Worm (Caenorhabditis elegans): ENCODE measurements around the gene F02E11.2.
A peak's percentile ranks its signal among the peaks of the same experiment; 100 is the strongest.

Gene F02E11.2

ce11 chrII:3262504-3262903 lies at the start of gene F02E11.2:
F02E11.2 (plus strand) TSS chrII:3262804.
- TF ChIP-seq nhr-76 (tag; optimal IDR thresholded peaks at IDR 0.05) (no peak), nhr-28 (tag; optimal IDR thresholded peaks at IDR 0.05) (no peak), grh-1 (GFP tag; IDR thresholded peaks at IDR 0.05) (no peak), mdl-1 (tag; optimal IDR thresholded peaks at IDR 0.05) (no peak), skn-1 (tag; optimal IDR thresholded peaks at IDR 0.05) (no peak), aly-2 (tag; optimal IDR thresholded peaks at IDR 0.05) (no peak), elt-2 (tag; optimal IDR thresholded peaks at IDR 0.05) (no peak), nhr-11 (tag; optimal IDR thresholded peaks at IDR 0.05) (no peak), tlp-1 (tag; optimal IDR thresholded peaks at IDR 0.05) (no peak), sup-37 (GFP tag; optimal IDR thresholded peaks at IDR 0.05) (no peak), unc-130 (tag; optimal IDR thresholded peaks at IDR 0.05) (no peak), nhr-77 (tag; optimal IDR thresholded peaks at IDR 0.05) (no peak), alr-1 (tag; optimal IDR thresholded peaks at IDR 0.05; ENCODE audit: borderline replicate concordance) (no peak), snu-23 (GFP tag; optimal IDR thresholded peaks at IDR 0.05) (no peak), aha-1 (tag; optimal IDR thresholded peaks at IDR 0.05) (no peak), elt-3 (tag; optimal IDR thresholded peaks at IDR 0.05) (no peak)

- no peak for TF ChIP-seq vab-15 (tag; optimal IDR thresholded peaks at IDR 0.05)
- no peak for TF ChIP-seq nhr-237 (tag; optimal IDR thresholded peaks at IDR 0.05)
- no peak for TF ChIP-seq rnt-1 (tag; optimal IDR thresholded peaks at IDR 0.05)
- no peak for TF ChIP-seq nhr-71 (tag; optimal IDR thresholded peaks at IDR 0.05)
- TF ChIP-seq C04F5.9 (tag; optimal IDR thresholded peaks at IDR 0.05): no peak
- TF ChIP-seq fkh-4 (tag; optimal IDR thresholded peaks at IDR 0.05; ENCODE audit: borderline replicate concordance): no peak
- no peak for TF ChIP-seq elt-3 (tag; optimal IDR thresholded peaks at IDR 0.05)
Observed at ce11 chrII:3213898-3214297, 48.7 kb upstream of the F02E11.2 start, which contains the start of gene ZC239.4. ZC239.4 (plus strand) TSS chrII:3214198.

- TF ChIP-seq xbp-1 (tag; optimal IDR thresholded peaks at IDR 0.05): peak; percentile 23
Observed at ce11 chrII:3215762-3216161, 46.8 kb upstream of the F02E11.2 start, which contains the start of gene ZC239.3. ZC239.3 (plus strand) TSS chrII:3216062.

ce11 chrII:3220723-3221122 lies 41.9 kb upstream of the F02E11.2 start, which contains the start of gene ZC239.22:
ZC239.22 (minus strand) TSS chrII:3220823.
- TF ChIP-seq unc-86 (tag; optimal IDR thresholded peaks at IDR 0.05) (no peak), efl-1 (optimal IDR thresholded peaks at IDR 0.05) (no peak), efl-1 (GFP tag; optimal IDR thresholded peaks at IDR 0.05 in 1 of 2) (no peak), snpc-4 (tag; optimal IDR thresholded peaks at IDR 0.05) (no peak), nhr-28 (tag; optimal IDR thresholded peaks at IDR 0.05) (no peak), fkh-8 (tag; optimal IDR thresholded peaks at IDR 0.05) (no peak), swsn-7 (tag; optimal IDR thresholded peaks at IDR 0.05) (no peak), aha-1 (tag; optimal IDR thresholded peaks at IDR 0.05) (no peak), mdl-1 (tag; optimal IDR thresholded peaks at IDR 0.05) (no peak), blmp-1 (tag; optimal IDR thresholded peaks at IDR 0.05) (no peak), unc-30 (tag; optimal IDR thresholded peaks at IDR 0.05) (no peak), ztf-4 (tag; optimal IDR thresholded peaks at IDR 0.05) (no peak), ama-1 (optimal IDR thresholded peaks at IDR 0.05) (no peak), hpl-2 (GFP tag; optimal IDR thresholded peaks at IDR 0.05) (no peak), nhr-20 (tag; optimal IDR thresholded peaks at IDR 0.05) (no peak), lin-39 (tag; optimal IDR thresholded peaks at IDR 0.05) (no peak), hlh-4 (tag; optimal IDR thresholded peaks at IDR 0.05) (no peak), fkh-10 (GFP tag; optimal IDR thresholded peaks at IDR 0.05) (no peak), alr-1 (tag; optimal IDR thresholded peaks at IDR 0.05; ENCODE audit: borderline replicate concordance) (no peak), C16A3.4 (tag; optimal IDR thresholded peaks at IDR 0.05) (no peak)

Data from whole organism, L1 larva.